Fruit fly (Drosophila melanogaster) whole organism, wandering third instar larva: ENCODE data around the gene CG6712.

Experiments
- Myc ChIP-seq: fragments of >200 bp; optimal IDR thresholded peaks from 2 replicates; lab custom pipeline; 2017
- fru ChIP-seq: fragments of 200-800 bp; sonication (Bioruptor generic); optimal IDR thresholded peaks from 3 replicates; lab custom pipeline; 2016; ENCODE audit warnings: missing biosample characterization, mild to moderate bottlenecking, missing genetic modification characterization
- pan ChIP-seq: fragments of >200 bp; optimal IDR thresholded peaks from 2 replicates; lab custom pipeline; 2017
- woc ChIP-seq: sonication (Bioruptor generic); optimal IDR thresholded peaks from 2 replicates; lab custom pipeline; 2016; ENCODE audit warnings: missing biosample characterization, mild to moderate bottlenecking, missing genetic modification characterization

DNA sequence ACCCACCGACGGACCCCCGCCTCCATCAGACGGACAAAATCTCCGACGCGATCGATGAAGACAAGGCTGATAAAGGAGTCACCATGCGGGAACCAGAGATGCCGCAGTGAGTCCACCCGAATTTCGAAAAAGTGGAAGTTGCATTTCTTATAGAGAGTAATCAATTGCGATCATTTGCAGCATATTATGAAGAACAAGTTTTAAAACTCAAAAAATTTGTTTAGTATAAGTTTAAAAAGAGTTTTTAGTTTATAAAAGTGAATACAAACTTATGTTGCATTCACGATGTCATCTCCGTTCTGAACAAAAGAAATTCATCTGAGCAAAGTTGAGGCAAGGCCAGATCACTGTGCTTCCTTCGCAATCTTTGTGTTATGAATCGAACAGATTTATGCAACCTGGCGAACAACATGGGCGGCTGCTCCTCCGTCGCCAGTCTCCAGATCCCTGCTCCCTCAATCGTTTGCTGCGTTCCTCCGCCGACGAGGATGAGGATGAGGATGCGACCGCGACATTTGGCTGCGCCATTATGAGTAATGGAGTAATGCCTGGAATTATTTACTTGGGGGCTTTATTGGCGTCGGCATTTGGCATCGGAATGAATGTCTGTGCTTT, 16.7 kb upstream of the CG6712 start:
- TF ChIP-seq Myc (lab: Kevin White, UChicago): peak; percentile 12
- TF ChIP-seq fru (GFP tag; lab: Kevin White, UChicago): peak; percentile 87
- TF ChIP-seq pan (lab: Kevin White, UChicago): no peak
- peak; percentile 87 for TF ChIP-seq woc (GFP tag; lab: Kevin White, UChicago)
